Fruit fly (Drosophila melanogaster) whole organism, pupa: Measurements from ENCODE around the gene CG32073.
"Not testable (repeated sequence)": the region's sequence is repeated elsewhere in the genome, so short reads cannot be mapped to it uniquely, and the experiment has no call there.

ENCODE experiments used
- CG13204 ChIP-seq: fragments of 200-800 bp; sonication (Bioruptor generic); optimal IDR thresholded peaks from 2 replicates; lab custom pipeline; 2018; ENCODE audit warnings: missing biosample characterization, mild to moderate bottlenecking, missing genetic modification characterization, moderate library complexity
- Ets98B ChIP-seq: fragments of 200-800 bp; sonication (Bioruptor generic); IDR thresholded peaks from 2 replicates; pipeline ENCODE4 v1.3.6; 2022; ENCODE audit warnings: missing biosample characterization, missing genetic modification characterization
- gl ChIP-seq: fragments of 200-800 bp; sonication (Bioruptor generic); optimal IDR thresholded peaks from 2 replicates; lab custom pipeline; 2018; ENCODE audit warnings: missing biosample characterization, mild to moderate bottlenecking, missing genetic modification characterization

DNA sequence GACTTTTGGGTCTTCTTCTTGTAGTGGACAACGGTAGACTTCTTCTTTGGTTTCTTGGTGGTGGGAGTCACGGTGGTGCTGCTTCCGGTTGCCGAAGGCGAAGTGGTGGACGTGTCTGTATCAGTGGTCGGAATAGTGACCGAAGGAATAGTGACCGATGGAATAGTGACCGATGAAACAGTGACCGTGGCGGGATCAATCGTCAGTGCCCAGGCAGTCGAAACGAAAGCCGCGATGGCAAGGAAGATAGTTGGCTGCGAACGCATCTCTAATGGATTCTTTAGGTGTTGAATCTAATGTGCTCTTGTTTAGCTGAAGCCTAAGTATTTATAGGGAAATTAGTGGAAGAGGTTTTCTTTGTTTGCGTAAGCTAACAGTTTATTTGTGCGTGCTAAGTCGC, 24.7 kb upstream of the CG32073 start, which contains the start of gene CG32074:
- TF ChIP-seq gl (tag; lab: Kevin White, UChicago); CG13204 (GFP tag; lab: Kevin White, UChicago); Ets98B (GFP tag; lab: Robert Waterston, UW): not testable (repeated sequence)
